Worm (Caenorhabditis elegans) whole organism, midembryonic: ENCODE measurements around the gene H38K22.9.
A peak's percentile ranks its signal among the peaks of the same experiment; 100 is the strongest.

Experiments used
- flt-1 ChIP-seq: fragments of 200-800 bp; sonication (Bioruptor generic); IDR thresholded peaks from 2 replicates; pipeline ENCODE4 v1.3.6; 2022; ENCODE audit warnings: missing genetic modification characterization, missing compliant biosample characterization
- ref-1 ChIP-seq: fragments of 200-800 bp; sonication (Bioruptor generic); conservative IDR thresholded peaks from 2 replicates; pipeline ENCODE4 v1.3.6; 2022; ENCODE audit warnings: missing genetic modification reagents, missing genetic modification characterization, missing compliant biosample characterization
- ztf-23 ChIP-seq: fragments of 200-800 bp; sonication (Bioruptor generic); IDR thresholded peaks from 2 replicates; pipeline ENCODE4 v1.3.6; 2022; ENCODE audit warnings: missing genetic modification reagents, missing genetic modification characterization, missing compliant biosample characterization

- TF ChIP-seq ref-1 (GFP tag; lab: Robert Waterston, UW), result peak; percentile 63
- TF ChIP-seq flt-1 (GFP tag; lab: Robert Waterston, UW), result peak; percentile 93
- peak; percentile 85 for TF ChIP-seq ztf-23 (GFP tag; lab: Robert Waterston, UW)
These were observed 45.4 kb downstream of the H38K22.9 start for ce11 chrIII:4369381-4369809.
